Fruit fly (Drosophila melanogaster) whole organism, embryonic: ENCODE measurements around the gene PolD2.
A peak's percentile ranks its signal among the peaks of the same experiment; 100 is the strongest.

Experiments used
- Atf3 ChIP-seq: fragments of 200-800 bp; sonication (Bioruptor generic); optimal IDR thresholded peaks from 3 replicates; lab custom pipeline; 2016; ENCODE audit warnings: missing biosample characterization, missing genetic modification characterization
- Bteb2 ChIP-seq: fragments of 200-800 bp; sonication (Bioruptor generic); optimal IDR thresholded peaks from 2 replicates; lab custom pipeline; 2016; ENCODE audit warnings: missing biosample characterization, missing genetic modification characterization
- C15 ChIP-seq: fragments of 200-800 bp; sonication (Bioruptor generic); IDR thresholded peaks from 3 replicates; pipeline ENCODE4 v1.3.6; 2022; ENCODE audit warnings: missing biosample characterization, missing genetic modification characterization
- CG10959 ChIP-seq: fragments of 200-800 bp; sonication (Bioruptor generic); IDR thresholded peaks from 2 replicates; pipeline ENCODE4 v1.3.6; 2022; ENCODE audit warnings: missing biosample characterization, missing genetic modification characterization
- CG11723 ChIP-seq: fragments of 200-800 bp; sonication (Bioruptor generic); optimal IDR thresholded peaks from 2 replicates; lab custom pipeline; 2017; ENCODE audit warnings: missing biosample characterization, mild to moderate bottlenecking, missing genetic modification characterization
- CG12659 ChIP-seq: fragments of 200-800 bp; sonication (Bioruptor generic); optimal IDR thresholded peaks from 3 replicates; lab custom pipeline; 2017; ENCODE audit warnings: mild to moderate bottlenecking, missing biosample characterization, missing genetic modification reagents, missing genetic modification characterization
- CG14667 ChIP-seq: fragments of 200-800 bp; sonication (Bioruptor generic); IDR thresholded peaks from 2 replicates; pipeline ENCODE4 v1.3.6; 2022; ENCODE audit warnings: missing biosample characterization, missing genetic modification characterization
- CG14860 ChIP-seq: fragments of 200-800 bp; sonication (Bioruptor generic); IDR thresholded peaks from 3 replicates; pipeline ENCODE4 v1.3.6; 2022; ENCODE audit warnings: missing biosample characterization, missing genetic modification characterization; ENCODE audit not compliant: partially characterized antibody
- CG15479 ChIP-seq: fragments of 200-800 bp; sonication (Bioruptor generic); optimal IDR thresholded peaks from 3 replicates; lab custom pipeline; 2019; ENCODE audit warnings: missing biosample characterization, mild to moderate bottlenecking, missing genetic modification characterization, moderate library complexity
- CG17829 ChIP-seq: fragments of 200-800 bp; optimal IDR thresholded peaks from 2 replicates; lab custom pipeline; 2019; ENCODE audit warnings: missing biosample characterization, mild to moderate bottlenecking, missing genetic modification characterization, moderate library complexity
- CG2678 ChIP-seq: fragments of 200-800 bp; sonication (Bioruptor generic); optimal IDR thresholded peaks from 3 replicates; lab custom pipeline; 2019; ENCODE audit warnings: missing biosample characterization, mild to moderate bottlenecking, missing genetic modification characterization, moderate library complexity
- CG2712 ChIP-seq: fragments of 200-800 bp; optimal IDR thresholded peaks from 3 replicates; lab custom pipeline; 2019; ENCODE audit warnings: missing biosample characterization, mild to moderate bottlenecking, missing genetic modification characterization, moderate library complexity
- CG31224 ChIP-seq: fragments of 200-800 bp; sonication (Bioruptor generic); IDR thresholded peaks from 2 replicates; pipeline ENCODE4 v1.3.6; 2022; ENCODE audit warnings: missing biosample characterization, missing genetic modification characterization
- CG34224 ChIP-seq: fragments of 200-800 bp; sonication (Bioruptor generic); IDR thresholded peaks from 3 replicates; pipeline ENCODE4 v1.3.6; 2022; ENCODE audit warnings: missing biosample characterization, missing genetic modification characterization; ENCODE audit not compliant: partially characterized antibody
- CG4328 ChIP-seq: fragments of 200-800 bp; sonication (Bioruptor generic); optimal IDR thresholded peaks from 3 replicates; lab custom pipeline; 2017; ENCODE audit warnings: missing biosample characterization, missing genetic modification reagents, missing genetic modification characterization
- CG4854 ChIP-seq: fragments of 200-800 bp; sonication (Bioruptor generic); optimal IDR thresholded peaks from 2 replicates; lab custom pipeline; 2016; ENCODE audit warnings: missing biosample characterization, missing genetic modification characterization, inconsistent platforms
- CG6689 ChIP-seq: fragments of 200-800 bp; sonication (Bioruptor generic); IDR thresholded peaks from 2 replicates; pipeline ENCODE4 v1.3.6; 2022; ENCODE audit warnings: missing biosample characterization, missing genetic modification characterization
- CG7745 ChIP-seq: fragments of 200-800 bp; sonication (Bioruptor generic); optimal IDR thresholded peaks from 2 replicates; lab custom pipeline; 2018; ENCODE audit warnings: missing biosample characterization, mild to moderate bottlenecking, missing genetic modification characterization, moderate library complexity
- CG8290 ChIP-seq, 3 experiments: fragments of 200-800 bp; sonication (Bioruptor generic); optimal IDR thresholded peaks; 2 replicates each; lab custom pipeline; 2016 to 2019; ENCODE audit warnings: missing biosample characterization in 3 of 3, missing genetic modification characterization in 3 of 3, mild to moderate bottlenecking in 2 of 3, moderate library complexity in 1 of 3
- CG9876 ChIP-seq: fragments of 200-800 bp; sonication (Bioruptor generic); optimal IDR thresholded peaks from 2 replicates; lab custom pipeline; 2016; ENCODE audit warnings: missing biosample characterization, missing genetic modification characterization
- Fer3 ChIP-seq: fragments of 200-800 bp; sonication (Bioruptor generic); optimal IDR thresholded peaks from 2 replicates; lab custom pipeline; 2018; ENCODE audit warnings: missing biosample characterization, mild to moderate bottlenecking, missing genetic modification characterization, moderate library complexity
- H15 ChIP-seq: fragments of 200-800 bp; sonication (Bioruptor generic); IDR thresholded peaks from 3 replicates; pipeline ENCODE4 v1.3.6; 2022; ENCODE audit warnings: missing biosample characterization, missing genetic modification characterization
- HLH3B ChIP-seq: fragments of 200-800 bp; sonication (Bioruptor generic); IDR thresholded peaks from 2 replicates; pipeline ENCODE4 v1.3.6; 2022; ENCODE audit warnings: missing biosample characterization, missing genetic modification characterization
- Max ChIP-seq: fragments of 200-800 bp; sonication (Bioruptor generic); optimal IDR thresholded peaks from 2 replicates; lab custom pipeline; 2016; ENCODE audit warnings: missing biosample characterization, mild to moderate bottlenecking, missing genetic modification characterization
- Mes4 ChIP-seq: fragments of 200-800 bp; sonication (Bioruptor generic); optimal IDR thresholded peaks from 2 replicates; lab custom pipeline; 2016; ENCODE audit warnings: missing biosample characterization, missing genetic modification characterization
- Spps ChIP-seq: fragments of 200-800 bp; sonication (Bioruptor generic); optimal IDR thresholded peaks from 2 replicates; lab custom pipeline; 2018; ENCODE audit warnings: missing biosample characterization, mild to moderate bottlenecking, missing genetic modification characterization
- Taf1 ChIP-seq: fragments of 200-800 bp; sonication (Bioruptor generic); IDR thresholded peaks from 2 replicates; pipeline ENCODE4 v1.3.6; 2022; ENCODE audit warnings: missing biosample characterization, missing genetic modification characterization
- abd-A ChIP-seq: fragments of 200-800 bp; sonication (Bioruptor generic); optimal IDR thresholded peaks from 3 replicates; lab custom pipeline; 2019; ENCODE audit warnings: missing biosample characterization, mild to moderate bottlenecking, missing genetic modification characterization, moderate library complexity
- amos ChIP-seq: fragments of 200-800 bp; sonication (Bioruptor generic); IDR thresholded peaks from 2 replicates; pipeline ENCODE4 v1.3.6; 2022; ENCODE audit warnings: missing biosample characterization, missing genetic modification characterization; ENCODE audit not compliant: partially characterized antibody
- ash1 ChIP-seq: fragments of 200-800 bp; sonication (Bioruptor generic); optimal IDR thresholded peaks from 2 replicates; lab custom pipeline; 2018; ENCODE audit warnings: missing biosample characterization, mild to moderate bottlenecking, missing genetic modification characterization
- fd3F ChIP-seq: fragments of 200-800 bp; sonication (Bioruptor generic); optimal IDR thresholded peaks from 2 replicates; lab custom pipeline; 2018; ENCODE audit warnings: missing biosample characterization, mild to moderate bottlenecking, missing genetic modification characterization, moderate library complexity
- ftz-f1 ChIP-seq: fragments of 200-800 bp; sonication (Bioruptor generic); optimal IDR thresholded peaks from 2 replicates; lab custom pipeline; 2016; ENCODE audit warnings: missing biosample characterization, missing genetic modification characterization
- gcm ChIP-seq: fragments of 200-800 bp; sonication (Bioruptor generic); optimal IDR thresholded peaks from 2 replicates; lab custom pipeline; 2019; ENCODE audit warnings: missing biosample characterization, mild to moderate bottlenecking, missing genetic modification characterization, moderate library complexity
- gcm2 ChIP-seq: fragments of 200-800 bp; sonication (Bioruptor generic); optimal IDR thresholded peaks from 2 replicates; lab custom pipeline; 2016; ENCODE audit warnings: missing biosample characterization, missing genetic modification characterization
- hbn ChIP-seq: fragments of 200-800 bp; sonication (Bioruptor generic); IDR thresholded peaks from 2 replicates; pipeline ENCODE4 v1.3.6; 2022; ENCODE audit warnings: missing biosample characterization, missing genetic modification characterization; ENCODE audit not compliant: partially characterized antibody
- knrl ChIP-seq: fragments of 200-800 bp; sonication (Bioruptor generic); IDR thresholded peaks from 3 replicates; pipeline ENCODE4 v1.3.6; 2022; ENCODE audit warnings: missing biosample characterization, missing genetic modification characterization; ENCODE audit not compliant: partially characterized antibody
- lab ChIP-seq: fragments of 200-800 bp; sonication (Bioruptor generic); optimal IDR thresholded peaks from 3 replicates; lab custom pipeline; 2017; ENCODE audit warnings: missing biosample characterization, missing genetic modification characterization, mild to moderate bottlenecking, moderate library complexity, missing genetic modification reagents
- nerfin-1 ChIP-seq: fragments of 200-800 bp; sonication (Bioruptor generic); optimal IDR thresholded peaks from 3 replicates; lab custom pipeline; 2019; ENCODE audit warnings: missing biosample characterization, mild to moderate bottlenecking, missing genetic modification characterization, moderate library complexity
- nerfin-2 ChIP-seq: fragments of 200-800 bp; sonication (Bioruptor generic); IDR thresholded peaks from 2 replicates; pipeline ENCODE4 v1.3.6; 2022; ENCODE audit warnings: missing biosample characterization, missing genetic modification characterization; ENCODE audit not compliant: partially characterized antibody
- pita ChIP-seq: fragments of 200-800 bp; sonication (Bioruptor generic); optimal IDR thresholded peaks from 2 replicates; lab custom pipeline; 2017; ENCODE audit warnings: missing biosample characterization, mild to moderate bottlenecking, missing genetic modification characterization
- pnt ChIP-seq: fragments of 200-800 bp; sonication (Bioruptor generic); optimal IDR thresholded peaks from 3 replicates; lab custom pipeline; 2016; ENCODE audit warnings: missing biosample characterization, missing genetic modification characterization
- prd ChIP-seq, 3 experiments: fragments of >200 bp in 2 of 3; fragments of 200-800 bp in 1 of 3; sonication (Bioruptor generic) in 1 of 3; optimal IDR thresholded peaks in 2 of 3; IDR thresholded peaks in 1 of 3; 2 replicates in 2 of 3; 3 replicates in 1 of 3; pipeline versions ENCODE4 v1.3.6 to Lab custom; 2017 to 2022; ENCODE audit warnings: missing biosample characterization in 1 of 3, missing genetic modification characterization in 1 of 3
- slou ChIP-seq: fragments of 200-800 bp; sonication (Bioruptor generic); optimal IDR thresholded peaks from 3 replicates; lab custom pipeline; 2016; ENCODE audit warnings: missing biosample characterization, missing genetic modification characterization
- stwl ChIP-seq: fragments of 200-800 bp; sonication (Bioruptor generic); optimal IDR thresholded peaks from 3 replicates; lab custom pipeline; 2018; ENCODE audit warnings: missing biosample characterization, mild to moderate bottlenecking, missing genetic modification characterization, moderate library complexity
- ttk ChIP-seq: fragments of 200-800 bp; sonication (Bioruptor generic); IDR thresholded peaks from 2 replicates; pipeline ENCODE4 v2.1.2; 2022; ENCODE audit warnings: missing biosample characterization, missing genetic modification characterization
- tup ChIP-seq: fragments of 200-800 bp; sonication (Bioruptor generic); optimal IDR thresholded peaks from 2 replicates; lab custom pipeline; 2016; ENCODE audit warnings: missing biosample characterization, mild to moderate bottlenecking, missing genetic modification characterization, moderate library complexity

Gene PolD2

DNA sequence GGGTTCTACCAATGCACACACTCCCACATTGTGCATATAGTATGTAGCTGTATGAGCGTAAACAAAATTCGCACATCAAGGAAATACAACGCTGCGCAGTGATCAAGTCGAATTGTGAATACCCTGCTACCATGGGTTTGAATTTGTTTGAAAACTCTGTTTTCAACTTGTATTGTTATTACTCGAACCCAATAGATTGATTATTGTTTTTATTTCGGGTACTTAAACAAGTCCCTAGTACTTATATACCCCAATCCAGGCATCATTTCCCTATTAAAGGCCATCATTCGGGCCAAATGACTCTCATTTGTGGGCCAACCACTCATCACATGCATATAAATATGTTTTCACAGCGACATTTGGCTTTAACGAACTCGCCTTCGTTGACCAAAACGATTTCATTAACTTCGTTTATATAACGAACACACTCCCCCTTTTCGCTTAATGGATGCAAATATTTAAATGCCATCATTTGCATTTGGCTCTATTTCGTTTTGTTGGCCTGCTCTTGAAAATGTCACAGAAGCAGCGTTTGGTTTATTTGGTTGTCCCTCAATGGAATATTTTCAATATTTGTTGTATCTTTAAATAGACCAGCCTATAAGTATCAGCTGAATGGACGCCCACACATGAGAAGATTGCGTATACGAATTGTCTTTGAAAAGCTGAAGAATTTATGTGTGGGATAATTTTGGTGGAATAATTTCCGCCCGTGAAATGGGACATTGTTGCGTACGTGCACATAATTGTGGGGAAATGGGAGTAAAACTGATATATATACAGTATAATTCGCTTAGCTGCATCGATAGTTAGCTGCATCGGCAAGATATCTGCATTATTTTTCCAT lies 35.1 kb upstream of the PolD2 start (continued):
- TF ChIP-seq CG14860, result no peak
- peak; percentile 71 for TF ChIP-seq H15 (GFP tag; lab: Robert Waterston, UW)
- TF ChIP-seq ttk (GFP tag; lab: Robert Waterston, UW), result peak; percentile 72
- TF ChIP-seq Spps (tag; lab: Kevin White, UChicago), result no peak
- no peak for TF ChIP-seq ftz-f1 (GFP tag; lab: Kevin White, UChicago)
- TF ChIP-seq HLH3B (GFP tag; lab: Robert Waterston, UW), result peak; percentile 50; the same call in 1 of the 2 replicates
- TF ChIP-seq Taf1 (GFP tag; lab: Robert Waterston, UW), result no peak; the same call in 1 of the 2 replicates
- TF ChIP-seq nerfin-1 (tag; lab: Kevin White, UChicago), result peak; percentile 22
- peak; percentile 35 for TF ChIP-seq CG2712 (tag; lab: Kevin White, UChicago)
- peak; percentile 42; the same call in 1 of the 3 replicates for TF ChIP-seq C15 (GFP tag; lab: Robert Waterston, UW)
- no peak for TF ChIP-seq Max (GFP tag; lab: Kevin White, UChicago)
- no peak for TF ChIP-seq CG4328
- TF ChIP-seq Bteb2 (GFP tag; lab: Kevin White, UChicago), result peak; percentile 65
- TF ChIP-seq CG15479 (GFP tag; lab: Kevin White, UChicago), result no peak
- peak; percentile 39 for TF ChIP-seq gcm2
- no peak for TF ChIP-seq CG8290 (GFP tag; optimal IDR thresholded peaks at IDR 0.05; lab: Kevin White, UChicago)
- TF ChIP-seq CG8290 (tag; optimal IDR thresholded peaks at IDR 0.05; lab: Kevin White, UChicago), result peak in 1 of 2 experiments; percentile 93
- peak; percentile 39 for TF ChIP-seq CG11723 (GFP tag; lab: Kevin White, UChicago)
- TF ChIP-seq CG7745 (tag; lab: Kevin White, UChicago), result no peak
- TF ChIP-seq CG31224 (GFP tag; lab: Robert Waterston, UW), result peak; percentile 67
- TF ChIP-seq fd3F (GFP tag; lab: Kevin White, UChicago), result peak; percentile 72
- no peak for TF ChIP-seq amos (GFP tag; lab: Robert Waterston, UW)
- peak; percentile 18 for TF ChIP-seq CG17829
- no peak for TF ChIP-seq CG10959 (GFP tag; lab: Robert Waterston, UW)
- TF ChIP-seq CG2678 (tag; lab: Kevin White, UChicago), result peak; percentile 66
- TF ChIP-seq Atf3 (GFP tag; lab: Kevin White, UChicago), result peak; percentile 35
- no peak for TF ChIP-seq hbn (GFP tag; lab: Robert Waterston, UW)
- no peak for TF ChIP-seq lab
- no peak for TF ChIP-seq knrl (GFP tag; lab: Robert Waterston, UW)
- TF ChIP-seq CG4854 (GFP tag; lab: Kevin White, UChicago), result no peak
- TF ChIP-seq CG14667 (GFP tag; lab: Robert Waterston, UW), result peak; percentile 43; the same call in 1 of the 2 replicates
- TF ChIP-seq abd-A (tag; lab: Kevin White, UChicago), result peak; percentile 34
- TF ChIP-seq Mes4 (GFP tag; lab: Kevin White, UChicago), result no peak
- peak; percentile 74 for TF ChIP-seq CG6689 (GFP tag; lab: Robert Waterston, UW)
- peak; percentile 66 for TF ChIP-seq Fer3 (tag; lab: Kevin White, UChicago)
- no peak for TF ChIP-seq nerfin-2 (GFP tag; lab: Robert Waterston, UW)
- no peak for TF ChIP-seq ash1 (GFP tag; lab: Kevin White, UChicago)
- TF ChIP-seq gcm (GFP tag; lab: Kevin White, UChicago), result no peak
- no peak for TF ChIP-seq pnt
- peak; percentile 69 for TF ChIP-seq CG12659 (GFP tag; lab: Kevin White, UChicago)
- no peak for TF ChIP-seq stwl
- TF ChIP-seq slou (GFP tag; lab: Kevin White, UChicago), result no peak
- TF ChIP-seq CG34224 (GFP tag; lab: Robert Waterston, UW), result no peak
- no peak for TF ChIP-seq pita (GFP tag; lab: Kevin White, UChicago)
- TF ChIP-seq tup (GFP tag; lab: Kevin White, UChicago), result peak; percentile 10
- peak; percentile 41 for TF ChIP-seq CG9876 (GFP tag; lab: Kevin White, UChicago)
- TF ChIP-seq prd (optimal IDR thresholded peaks at IDR 0.05; lab: Kevin White, UChicago), result no peak
- peak; percentile 78 for TF ChIP-seq prd (GFP tag; IDR thresholded peaks at IDR 0.05; lab: Robert Waterston, UW)
